Fruit fly (Drosophila melanogaster) whole organism, embryonic: ENCODE measurements around the gene CG13996.
A peak's percentile ranks its signal among the peaks of the same experiment; 100 is the strongest.

Experiments used
- Aef1 ChIP-seq: fragments of 200-800 bp; sonication (Bioruptor generic); IDR thresholded peaks from 3 replicates; pipeline ENCODE4 v1.3.6; 2022; ENCODE audit warnings: missing biosample characterization, missing genetic modification characterization
- Bgb ChIP-seq: fragments of 200-800 bp; sonication (Bioruptor generic); IDR thresholded peaks from 2 replicates; pipeline ENCODE4 v1.3.6; 2022; ENCODE audit warnings: missing biosample characterization, missing genetic modification characterization; ENCODE audit not compliant: partially characterized antibody
- CG10209 ChIP-seq: fragments of 200-800 bp; sonication (Bioruptor generic); optimal IDR thresholded peaks from 3 replicates; lab custom pipeline; 2017; ENCODE audit warnings: missing biosample characterization, mild to moderate bottlenecking, missing genetic modification characterization, missing genetic modification reagents
- CG10267 ChIP-seq: fragments of 200-800 bp; sonication (Bioruptor generic); optimal IDR thresholded peaks from 2 replicates; lab custom pipeline; 2018; ENCODE audit warnings: missing biosample characterization, mild to moderate bottlenecking, missing genetic modification characterization, moderate library complexity
- CG11093 ChIP-seq: fragments of 200-800 bp; sonication (Bioruptor generic); IDR thresholded peaks from 3 replicates; pipeline ENCODE4 v1.3.6; 2022; ENCODE audit warnings: missing biosample characterization, missing genetic modification characterization
- CG11723 ChIP-seq: fragments of 200-800 bp; sonication (Bioruptor generic); optimal IDR thresholded peaks from 2 replicates; lab custom pipeline; 2017; ENCODE audit warnings: missing biosample characterization, mild to moderate bottlenecking, missing genetic modification characterization
- CG12071 ChIP-seq: fragments of 200-800 bp; sonication (Bioruptor generic); optimal IDR thresholded peaks from 3 replicates; lab custom pipeline; 2018; ENCODE audit warnings: missing biosample characterization, mild to moderate bottlenecking, missing genetic modification characterization
- CG13287 ChIP-seq: fragments of 200-800 bp; sonication (Bioruptor generic); IDR thresholded peaks from 2 replicates; pipeline ENCODE4 v1.3.6; 2022; ENCODE audit warnings: missing biosample characterization, missing genetic modification characterization; ENCODE audit not compliant: partially characterized antibody
- CG15479 ChIP-seq: fragments of 200-800 bp; sonication (Bioruptor generic); optimal IDR thresholded peaks from 3 replicates; lab custom pipeline; 2019; ENCODE audit warnings: missing biosample characterization, mild to moderate bottlenecking, missing genetic modification characterization, moderate library complexity
- CG15601 ChIP-seq: fragments of 200-800 bp; sonication (Bioruptor generic); optimal IDR thresholded peaks from 3 replicates; lab custom pipeline; 2019; ENCODE audit warnings: missing biosample characterization, mild to moderate bottlenecking, missing genetic modification characterization, moderate library complexity
- CG17385 ChIP-seq: fragments of 200-800 bp; sonication (Bioruptor generic); optimal IDR thresholded peaks from 3 replicates; lab custom pipeline; 2018; ENCODE audit warnings: missing biosample characterization, mild to moderate bottlenecking, missing genetic modification characterization
- CG18764 ChIP-seq: fragments of 200-800 bp; sonication (Bioruptor generic); optimal IDR thresholded peaks from 3 replicates; lab custom pipeline; 2016; ENCODE audit warnings: missing biosample characterization, missing genetic modification characterization
- CG31224 ChIP-seq: fragments of 200-800 bp; sonication (Bioruptor generic); IDR thresholded peaks from 2 replicates; pipeline ENCODE4 v1.3.6; 2022; ENCODE audit warnings: missing biosample characterization, missing genetic modification characterization
- CG3726 ChIP-seq: fragments of 200-800 bp; sonication (Bioruptor generic); IDR thresholded peaks from 3 replicates; pipeline ENCODE4, ENCODE4 v1.3.6; 2022; ENCODE audit warnings: missing biosample characterization, missing genetic modification characterization
- CG3847 ChIP-seq: fragments of 200-800 bp; sonication (Bioruptor generic); IDR thresholded peaks from 2 replicates; pipeline ENCODE4 v1.3.6; 2022; ENCODE audit warnings: missing biosample characterization, missing genetic modification characterization
- CG42726 ChIP-seq: fragments of 200-800 bp; sonication (Bioruptor generic); IDR thresholded peaks from 2 replicates; pipeline ENCODE4 v1.3.6; 2022; ENCODE audit warnings: missing biosample characterization, missing genetic modification characterization; ENCODE audit not compliant: partially characterized antibody
- CG7357 ChIP-seq: fragments of 200-800 bp; sonication (Bioruptor generic); IDR thresholded peaks from 3 replicates; pipeline ENCODE4 v1.3.6; 2022; ENCODE audit warnings: missing biosample characterization, missing genetic modification characterization
- CG7928 ChIP-seq: fragments of 200-800 bp; sonication (Bioruptor generic); optimal IDR thresholded peaks from 2 replicates; lab custom pipeline; 2017; ENCODE audit warnings: missing biosample characterization, mild to moderate bottlenecking, missing genetic modification characterization
- CG8281 ChIP-seq: fragments of 200-800 bp; sonication (Bioruptor generic); optimal IDR thresholded peaks from 2 replicates; lab custom pipeline; 2018; ENCODE audit warnings: missing biosample characterization, mild to moderate bottlenecking, missing genetic modification characterization, moderate library complexity
- CG9797 ChIP-seq: fragments of 200-800 bp; sonication (Bioruptor generic); optimal IDR thresholded peaks from 3 replicates; lab custom pipeline; 2018; ENCODE audit warnings: missing biosample characterization, mild to moderate bottlenecking, missing genetic modification characterization
- Camta ChIP-seq: fragments of 200-800 bp; sonication (Bioruptor generic); optimal IDR thresholded peaks from 2 replicates; lab custom pipeline; 2016; ENCODE audit warnings: missing biosample characterization, missing genetic modification characterization
- Dref ChIP-seq: fragments of 200-800 bp; sonication (Bioruptor generic); IDR thresholded peaks from 2 replicates; pipeline ENCODE4 v1.3.6; 2022; ENCODE audit warnings: missing biosample characterization, missing genetic modification characterization
- E2f2 ChIP-seq: fragments of 200-800 bp; sonication (Bioruptor generic); IDR thresholded peaks from 2 replicates; pipeline ENCODE4 v1.3.6; 2022; ENCODE audit warnings: missing biosample characterization, missing genetic modification characterization
- Ets97D ChIP-seq: fragments of 200-800 bp; sonication (Bioruptor generic); optimal IDR thresholded peaks from 3 replicates; lab custom pipeline; 2016; ENCODE audit warnings: missing biosample characterization, missing genetic modification characterization
- Hr39 ChIP-seq: fragments of >200 bp; optimal IDR thresholded peaks from 2 replicates; lab custom pipeline; 2017
- Opbp ChIP-seq: fragments of 200-800 bp; sonication (Bioruptor generic); IDR thresholded peaks from 3 replicates; pipeline ENCODE4 v1.3.6; 2022; ENCODE audit warnings: missing biosample characterization, missing genetic modification characterization; ENCODE audit not compliant: partially characterized antibody
- PHDP ChIP-seq: fragments of 200-800 bp; sonication (Bioruptor generic); optimal IDR thresholded peaks from 3 replicates; lab custom pipeline; 2018; ENCODE audit warnings: missing biosample characterization, mild to moderate bottlenecking, missing genetic modification characterization, moderate library complexity
- Sox102F ChIP-seq: fragments of 200-800 bp; sonication (Bioruptor generic); optimal IDR thresholded peaks from 2 replicates; lab custom pipeline; 2018; ENCODE audit warnings: missing biosample characterization, mild to moderate bottlenecking, missing genetic modification characterization, moderate library complexity
- Sry-δ ChIP-seq: fragments of 200-800 bp; sonication (Bioruptor generic); optimal IDR thresholded peaks from 2 replicates; lab custom pipeline; 2016; ENCODE audit warnings: missing biosample characterization, missing genetic modification characterization
- Xrp1 ChIP-seq: fragments of 200-800 bp; sonication (Bioruptor generic); IDR thresholded peaks from 2 replicates; pipeline ENCODE4 v1.3.6; 2022; ENCODE audit warnings: missing biosample characterization, missing genetic modification characterization
- amos ChIP-seq: fragments of 200-800 bp; sonication (Bioruptor generic); IDR thresholded peaks from 2 replicates; pipeline ENCODE4 v1.3.6; 2022; ENCODE audit warnings: missing biosample characterization, missing genetic modification characterization; ENCODE audit not compliant: partially characterized antibody
- br ChIP-seq: fragments of >200 bp; optimal IDR thresholded peaks from 2 replicates; lab custom pipeline; 2017
- corto ChIP-seq: fragments of 200-800 bp; sonication (Bioruptor generic); optimal IDR thresholded peaks from 2 replicates; lab custom pipeline; 2016; ENCODE audit warnings: missing biosample characterization, mild to moderate bottlenecking, missing genetic modification characterization, moderate library complexity
- eve ChIP-seq, 2 experiments: fragments of >200 bp; optimal IDR thresholded peaks; 2 replicates each; lab custom pipeline; 2017; ENCODE audit warnings: missing biosample characterization in 2 of 2, missing genetic modification characterization in 2 of 2
- fd3F ChIP-seq: fragments of 200-800 bp; sonication (Bioruptor generic); optimal IDR thresholded peaks from 2 replicates; lab custom pipeline; 2018; ENCODE audit warnings: missing biosample characterization, mild to moderate bottlenecking, missing genetic modification characterization, moderate library complexity
- fd96Cb ChIP-seq: fragments of 200-800 bp; sonication (Bioruptor generic); optimal IDR thresholded peaks from 2 replicates; lab custom pipeline; 2018; ENCODE audit warnings: missing biosample characterization, mild to moderate bottlenecking, missing genetic modification characterization, moderate library complexity
- gsb-n ChIP-seq: fragments of 200-800 bp; sonication (Bioruptor generic); optimal IDR thresholded peaks from 3 replicates; lab custom pipeline; 2018; ENCODE audit warnings: missing biosample characterization, mild to moderate bottlenecking, missing genetic modification characterization
- hb ChIP-seq: fragments of 200-800 bp; sonication (Bioruptor generic); IDR thresholded peaks from 3 replicates; pipeline ENCODE4 v1.3.6; 2022; ENCODE audit warnings: missing biosample characterization, missing genetic modification characterization; ENCODE audit not compliant: partially characterized antibody
- jumu ChIP-seq: fragments of 200-800 bp; sonication (Bioruptor generic); optimal IDR thresholded peaks from 3 replicates; lab custom pipeline; 2016; ENCODE audit warnings: missing biosample characterization, missing genetic modification characterization
- lola ChIP-seq, 3 experiments: fragments of >200 bp in 2 of 3; fragments of 200-800 bp in 1 of 3; sonication (Bioruptor generic) in 1 of 3; optimal IDR thresholded peaks; 2 replicates each; lab custom pipeline; 2017 to 2019; ENCODE audit warnings: missing biosample characterization in 3 of 3, missing genetic modification characterization in 3 of 3, mild to moderate bottlenecking in 1 of 3, moderate library complexity in 1 of 3
- luna ChIP-seq: fragments of 200-800 bp; sonication (Bioruptor generic); optimal IDR thresholded peaks from 2 replicates; lab custom pipeline; 2016; ENCODE audit warnings: missing biosample characterization, missing genetic modification characterization
- mld ChIP-seq: fragments of 200-800 bp; sonication (Bioruptor generic); IDR thresholded peaks from 3 replicates; pipeline ENCODE4 v1.3.6; 2022; ENCODE audit warnings: missing biosample characterization, missing genetic modification characterization; ENCODE audit not compliant: partially characterized antibody
- otp ChIP-seq: fragments of 200-800 bp; sonication (Bioruptor generic); IDR thresholded peaks from 3 replicates; pipeline ENCODE4, ENCODE4 v1.3.6; 2022; ENCODE audit warnings: missing biosample characterization, missing genetic modification characterization
- pho ChIP-seq: fragments of 200-800 bp; sonication (Bioruptor generic); optimal IDR thresholded peaks from 2 replicates; lab custom pipeline; 2016; ENCODE audit warnings: missing biosample characterization, missing genetic modification characterization
- phol ChIP-seq: fragments of 200-800 bp; sonication (Bioruptor generic); optimal IDR thresholded peaks from 3 replicates; lab custom pipeline; 2018; ENCODE audit warnings: missing biosample characterization, mild to moderate bottlenecking, missing genetic modification characterization, moderate library complexity
- pzg ChIP-seq: fragments of 200-800 bp; sonication (Bioruptor generic); optimal IDR thresholded peaks from 3 replicates; lab custom pipeline; 2018; ENCODE audit warnings: missing biosample characterization, mild to moderate bottlenecking, missing genetic modification characterization, moderate library complexity
- rib ChIP-seq: fragments of 200-800 bp; sonication (Bioruptor generic); IDR thresholded peaks from 2 replicates; pipeline ENCODE4 v1.3.6; 2022; ENCODE audit warnings: missing biosample characterization, missing genetic modification characterization
- tio ChIP-seq: fragments of 200-800 bp; sonication (Bioruptor generic); optimal IDR thresholded peaks from 2 replicates; lab custom pipeline; 2017; ENCODE audit warnings: missing biosample characterization, missing genetic modification characterization, inconsistent platforms
- tll ChIP-seq, 2 experiments: fragments of 200-800 bp in 1 of 2; fragments of >200 bp in 1 of 2; sonication (Bioruptor generic) in 1 of 2; optimal IDR thresholded peaks; 2 replicates each; lab custom pipeline; 2017 to 2019; ENCODE audit warnings: missing biosample characterization in 2 of 2, missing genetic modification characterization in 2 of 2, mild to moderate bottlenecking in 1 of 2, moderate library complexity in 1 of 2
- trh ChIP-seq: fragments of 200-800 bp; sonication (Bioruptor generic); optimal IDR thresholded peaks from 2 replicates; lab custom pipeline; 2016; ENCODE audit warnings: missing biosample characterization, missing genetic modification characterization
- wdn ChIP-seq: fragments of 200-800 bp; sonication (Bioruptor generic); IDR thresholded peaks from 2 replicates; pipeline ENCODE4 v1.3.6; 2022; ENCODE audit warnings: missing biosample characterization, missing genetic modification characterization

CG13996 gene

DNA sequence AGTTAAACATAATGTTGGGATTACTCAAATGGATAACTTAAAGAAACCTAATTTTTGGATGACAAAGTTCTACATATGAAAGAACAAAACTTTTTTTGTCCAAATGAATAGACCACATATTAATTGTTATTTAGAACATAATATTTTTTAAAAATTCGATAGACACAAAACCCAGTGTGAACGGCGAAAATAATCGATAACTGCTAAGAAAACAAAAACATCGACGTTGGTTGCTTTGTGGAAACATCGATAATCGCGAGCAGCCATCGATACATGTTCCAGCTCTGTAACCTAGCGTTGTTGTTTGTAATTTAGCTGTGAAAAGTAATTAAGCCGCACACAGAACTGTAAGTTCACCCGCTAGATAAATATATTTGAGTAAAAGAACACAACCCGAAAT, 29.9 kb downstream of the CG13996 start, which contains the start of gene CG9135 (continued):
- TF ChIP-seq Sry-δ (GFP tag; lab: Kevin White, UChicago) (peak; percentile 84), pzg (GFP tag; lab: Kevin White, UChicago) (peak; percentile 86), CG15479 (no peak), CG42726 (GFP tag; lab: Robert Waterston, UW) (peak; percentile 99), CG12071 (no peak), Aef1 (GFP tag; lab: Robert Waterston, UW) (no peak), rib (GFP tag; lab: Robert Waterston, UW) (no peak), phol (tag; lab: Kevin White, UChicago) (peak; percentile 41), pho (GFP tag; lab: Kevin White, UChicago) (no peak), corto (GFP tag; lab: Kevin White, UChicago) (no peak), fd96Cb (no peak), CG8281 (no peak), tio (no peak), lola (GFP tag; optimal IDR thresholded peaks at IDR 0.05; lab: Kevin White, UChicago) (no peak), Dref (GFP tag; lab: Robert Waterston, UW) (peak; percentile 100), CG17385 (GFP tag; lab: Kevin White, UChicago) (no peak), CG11093 (GFP tag; lab: Robert Waterston, UW) (no peak), gsb-n (no peak), tll (GFP tag; optimal IDR thresholded peaks at IDR 0.05; lab: Kevin White, UChicago) (no peak), CG10267 (tag; lab: Kevin White, UChicago) (peak; percentile 19), fd3F (GFP tag; lab: Kevin White, UChicago) (no peak), CG3726 (GFP tag; lab: Robert Waterston, UW) (no peak), otp (GFP tag; lab: Robert Waterston, UW) (no peak), jumu (GFP tag; lab: Kevin White, UChicago) (no peak), br (lab: Kevin White, UChicago) (no peak), Opbp (GFP tag; lab: Robert Waterston, UW) (peak; percentile 99), CG31224 (no peak), hb (peak; percentile 99), E2f2 (GFP tag; lab: Robert Waterston, UW) (peak; percentile 72), Camta (GFP tag; lab: Kevin White, UChicago) (no peak), eve (GFP tag; optimal IDR thresholded peaks at IDR 0.05; lab: Kevin White, UChicago) (no peak), amos (peak; percentile 99), CG15601 (tag; lab: Kevin White, UChicago) (peak; percentile 11), CG10209 (no peak), PHDP (no peak), luna (GFP tag; lab: Kevin White, UChicago) (peak; percentile 6), Sox102F (GFP tag; lab: Kevin White, UChicago) (no peak), Ets97D (GFP tag; lab: Kevin White, UChicago) (peak; percentile 10), Xrp1 (GFP tag; lab: Robert Waterston, UW) (no peak), Hr39 (lab: Kevin White, UChicago) (no peak), CG11723 (no peak), CG7357 (GFP tag; lab: Robert Waterston, UW) (peak; percentile 94), Bgb (GFP tag; lab: Robert Waterston, UW) (peak; percentile 99), wdn (GFP tag; lab: Robert Waterston, UW) (no peak), trh (GFP tag; lab: Kevin White, UChicago) (no peak), CG7928 (GFP tag; lab: Kevin White, UChicago) (no peak), CG3847 (no peak), mld (GFP tag; lab: Robert Waterston, UW) (peak; percentile 99), CG13287 (GFP tag; lab: Robert Waterston, UW) (peak; percentile 99), CG9797 (peak; percentile 15), CG18764 (GFP tag; lab: Kevin White, UChicago) (no peak)
